Worm (Caenorhabditis elegans) whole organism, L2 larva: ENCODE data around the gene nol-56.
A peak's percentile ranks its signal among the peaks of the same experiment; 100 is the strongest.

Experiments
- C34F6.9 ChIP-seq: fragments of 150-350 bp; optimal IDR thresholded peaks from 2 replicates; lab custom pipeline; 2014; ENCODE audit warnings: missing biosample characterization, missing genetic modification characterization
- F13H6.1 ChIP-seq: sonication (generic microtip); optimal IDR thresholded peaks from 2 replicates; lab custom pipeline; 2016; ENCODE audit warnings: missing genetic modification characterization, missing compliant biosample characterization
- R02D3.7 ChIP-seq: fragments of 150-350 bp; optimal IDR thresholded peaks from 2 replicates; lab custom pipeline; 2014; ENCODE audit warnings: missing biosample characterization, missing genetic modification characterization
- Y55F3AM.14 ChIP-seq: fragments of 200-800 bp; sonication (Bioruptor generic); optimal IDR thresholded peaks from 2 replicates; lab custom pipeline; 2018; ENCODE audit warnings: mild to moderate bottlenecking, missing genetic modification characterization, missing compliant biosample characterization
- ZK546.5 ChIP-seq: sonication (generic microtip); optimal IDR thresholded peaks from 2 replicates; lab custom pipeline; 2017; ENCODE audit warnings: missing biosample characterization, missing genetic modification characterization
- alr-1 ChIP-seq: fragments of 150-350 bp; optimal IDR thresholded peaks from 2 replicates; lab custom pipeline; 2014; ENCODE audit warnings: missing biosample characterization, missing genetic modification characterization
- aly-2 ChIP-seq: fragments of 150-350 bp; optimal IDR thresholded peaks from 2 replicates; lab custom pipeline; 2014; ENCODE audit warnings: missing biosample characterization, missing genetic modification characterization
- ama-1 ChIP-seq: fragments of 150-350 bp; optimal IDR thresholded peaks from 2 replicates; lab custom pipeline; 2018; ENCODE audit warnings: inconsistent platforms
- blmp-1 ChIP-seq: sonication (generic microtip); optimal IDR thresholded peaks from 2 replicates; lab custom pipeline; 2017; ENCODE audit warnings: missing genetic modification characterization, mild to moderate bottlenecking, missing compliant biosample characterization, antibody characterized with exemption, moderate library complexity; ENCODE audit not compliant: insufficient read depth
- ceh-16 ChIP-seq: fragments of 150-350 bp; optimal IDR thresholded peaks from 2 replicates; lab custom pipeline; 2014; ENCODE audit warnings: missing biosample characterization, missing genetic modification characterization
- dmd-4 ChIP-seq: sonication (generic microtip); optimal IDR thresholded peaks from 2 replicates; lab custom pipeline; 2017; ENCODE audit warnings: missing biosample characterization, missing genetic modification characterization
- egl-27 ChIP-seq: sonication (generic microtip); optimal IDR thresholded peaks from 3 replicates; lab custom pipeline; 2017; ENCODE audit warnings: missing biosample characterization, missing genetic modification reagents, missing genetic modification characterization
- elt-1 ChIP-seq: fragments of 150-350 bp; optimal IDR thresholded peaks from 2 replicates; lab custom pipeline; 2014; ENCODE audit warnings: missing biosample characterization, missing genetic modification characterization
- elt-3 ChIP-seq: sonication (generic microtip); optimal IDR thresholded peaks from 2 replicates; lab custom pipeline; 2017; ENCODE audit warnings: missing biosample characterization, missing genetic modification characterization
- fos-1 ChIP-seq: fragments of 150-350 bp; optimal IDR thresholded peaks from 2 replicates; lab custom pipeline; 2014; ENCODE audit warnings: missing biosample characterization, missing genetic modification characterization
- gmeb-1 ChIP-seq: fragments of 150-350 bp; optimal IDR thresholded peaks from 2 replicates; lab custom pipeline; 2014; ENCODE audit warnings: missing biosample characterization, missing genetic modification characterization
- lin-13 ChIP-seq: fragments of 150-350 bp; optimal IDR thresholded peaks from 2 replicates; lab custom pipeline; 2014; ENCODE audit warnings: missing biosample characterization, missing genetic modification reagents, missing genetic modification characterization
- lsy-2 ChIP-seq, 2 experiments: fragments of 150-350 bp in 1 of 2; sonication (generic microtip) in 1 of 2; optimal IDR thresholded peaks; 2 replicates each; lab custom pipeline; 2014 to 2017; ENCODE audit warnings: missing biosample characterization in 2 of 2, missing genetic modification characterization in 2 of 2
- mab-5 ChIP-seq: fragments of 150-350 bp; optimal IDR thresholded peaks from 2 replicates; lab custom pipeline; 2014; ENCODE audit warnings: missing biosample characterization, missing genetic modification characterization
- mdl-1 ChIP-seq, 2 experiments: fragments of 150-350 bp in 1 of 2; sonication (generic microtip) in 1 of 2; optimal IDR thresholded peaks; 2 replicates each; lab custom pipeline; 2017; ENCODE audit warnings: missing biosample characterization in 2 of 2, missing genetic modification characterization in 2 of 2
- nhr-10 ChIP-seq: sonication (generic microtip); optimal IDR thresholded peaks from 2 replicates; lab custom pipeline; 2017; ENCODE audit warnings: missing biosample characterization, missing genetic modification characterization
- nhr-11 ChIP-seq: fragments of 150-350 bp; optimal IDR thresholded peaks from 2 replicates; lab custom pipeline; 2014; ENCODE audit warnings: missing biosample characterization, missing genetic modification characterization
- nhr-12 ChIP-seq: fragments of 150-350 bp; optimal IDR thresholded peaks from 2 replicates; lab custom pipeline; 2014; ENCODE audit warnings: missing biosample characterization, missing genetic modification characterization
- nhr-129 ChIP-seq: fragments of 150-350 bp; optimal IDR thresholded peaks from 2 replicates; lab custom pipeline; 2014; ENCODE audit warnings: missing biosample characterization, missing genetic modification characterization
- nhr-21 ChIP-seq: fragments of 150-350 bp; optimal IDR thresholded peaks from 2 replicates; lab custom pipeline; 2014; ENCODE audit warnings: missing biosample characterization, missing genetic modification characterization
- nhr-23 ChIP-seq: fragments of 150-350 bp; optimal IDR thresholded peaks from 2 replicates; lab custom pipeline; 2014; ENCODE audit warnings: missing biosample characterization, missing genetic modification reagents, missing genetic modification characterization
- nhr-25 ChIP-seq: fragments of 150-350 bp; sonication (generic microtip); optimal IDR thresholded peaks from 3 replicates; lab custom pipeline; 2014; ENCODE audit warnings: missing biosample characterization, missing genetic modification characterization
- nhr-6 ChIP-seq: fragments of 150-350 bp; optimal IDR thresholded peaks from 2 replicates; lab custom pipeline; 2014; ENCODE audit warnings: missing biosample characterization, missing genetic modification characterization
- nhr-77 ChIP-seq: fragments of 150-350 bp; optimal IDR thresholded peaks from 2 replicates; lab custom pipeline; 2014; ENCODE audit warnings: missing biosample characterization, missing genetic modification characterization
- peb-1 ChIP-seq: fragments of 150-350 bp; optimal IDR thresholded peaks from 2 replicates; lab custom pipeline; 2014; ENCODE audit warnings: missing biosample characterization, missing genetic modification characterization
- sem-4 ChIP-seq: fragments of 150-350 bp; optimal IDR thresholded peaks from 2 replicates; lab custom pipeline; 2014; ENCODE audit warnings: missing biosample characterization, missing genetic modification reagents, missing genetic modification characterization
- skn-1 ChIP-seq: sonication (generic microtip); optimal IDR thresholded peaks from 2 replicates; lab custom pipeline; 2017; ENCODE audit warnings: missing biosample characterization, missing genetic modification characterization
- sma-3 ChIP-seq: sonication (generic microtip); optimal IDR thresholded peaks from 2 replicates; lab custom pipeline; 2016; ENCODE audit warnings: missing genetic modification reagents, missing genetic modification characterization, missing compliant biosample characterization
- sma-9 ChIP-seq, 2 experiments: fragments of 150-350 bp in 1 of 2; sonication (generic microtip) in 1 of 2; optimal IDR thresholded peaks; 2 replicates each; lab custom pipeline; 2014 to 2016; ENCODE audit warnings: missing genetic modification characterization in 2 of 2, mild to moderate bottlenecking in 1 of 2, missing biosample characterization in 1 of 2, missing compliant biosample characterization in 1 of 2, missing genetic modification reagents in 1 of 2, moderate library complexity in 1 of 2
- snpc-4 ChIP-seq: fragments of 150-350 bp; optimal IDR thresholded peaks from 2 replicates; lab custom pipeline; 2014; ENCODE audit warnings: missing biosample characterization, missing genetic modification characterization
- unc-39 ChIP-seq: fragments of 150-350 bp; optimal IDR thresholded peaks from 2 replicates; lab custom pipeline; 2014; ENCODE audit warnings: missing biosample characterization, missing genetic modification characterization
- unc-55 ChIP-seq: fragments of 150-350 bp; sonication (generic microtip); optimal IDR thresholded peaks from 3 replicates; lab custom pipeline; 2014; ENCODE audit warnings: missing biosample characterization, missing genetic modification reagents, missing genetic modification characterization
- zag-1 ChIP-seq: fragments of 150-350 bp; optimal IDR thresholded peaks from 2 replicates; lab custom pipeline; 2014; ENCODE audit warnings: missing biosample characterization, missing genetic modification characterization
- ztf-1 ChIP-seq: fragments of 200-800 bp; sonication (Bioruptor generic); conservative IDR thresholded peaks from 2 replicates; pipeline ENCODE4 v1.3.6; 2022; ENCODE audit warnings: missing genetic modification characterization, missing compliant biosample characterization
- ztf-11 ChIP-seq: sonication (generic microtip); optimal IDR thresholded peaks from 2 replicates; lab custom pipeline; 2017; ENCODE audit warnings: missing biosample characterization, missing genetic modification characterization
- ztf-4 ChIP-seq: fragments of 150-350 bp; optimal IDR thresholded peaks from 2 replicates; lab custom pipeline; 2014; ENCODE audit warnings: missing biosample characterization, missing genetic modification characterization

The nol-56 gene

DNA sequence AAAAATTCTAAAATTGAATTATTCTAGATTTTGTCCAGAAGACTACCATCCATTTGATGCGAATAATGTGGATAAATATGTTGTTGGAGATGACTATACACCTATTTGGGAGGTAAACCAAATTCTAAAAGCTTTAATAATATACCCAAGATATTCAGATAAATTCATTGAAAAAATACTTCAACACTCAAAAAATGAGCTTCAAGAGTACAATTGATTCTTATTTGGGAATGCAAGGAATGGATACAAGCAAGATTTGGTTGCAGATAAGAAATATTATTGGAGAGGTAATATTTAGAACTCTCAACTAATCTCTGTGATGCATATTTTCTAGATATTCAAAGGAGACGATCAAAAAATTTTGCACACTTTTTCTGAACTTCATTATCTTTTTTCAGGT, 7.4 kb upstream of the nol-56 start:
- TF ChIP-seq F13H6.1 (no peak), lsy-2 (tag; optimal IDR thresholded peaks at IDR 0.05; lab: Kevin White, UChicago) (no peak), nhr-129 (tag; lab: Kevin White, UChicago) (no peak), ztf-11 (tag; lab: Kevin White, UChicago) (no peak), ama-1 (lab: Kevin White, UChicago) (no peak), ZK546.5 (tag; lab: Kevin White, UChicago) (no peak), unc-39 (no peak), nhr-10 (tag; lab: Kevin White, UChicago) (no peak), R02D3.7 (tag; lab: Kevin White, UChicago) (no peak), mdl-1 (tag; optimal IDR thresholded peaks at IDR 0.05; lab: Kevin White, UChicago) (no peak), lin-13 (GFP tag; lab: Kevin White, UChicago) (no peak), gmeb-1 (tag; lab: Kevin White, UChicago) (no peak), nhr-21 (tag; lab: Kevin White, UChicago) (no peak), alr-1 (tag; lab: Kevin White, UChicago) (no peak), nhr-23 (no peak), nhr-6 (no peak)

DNA sequence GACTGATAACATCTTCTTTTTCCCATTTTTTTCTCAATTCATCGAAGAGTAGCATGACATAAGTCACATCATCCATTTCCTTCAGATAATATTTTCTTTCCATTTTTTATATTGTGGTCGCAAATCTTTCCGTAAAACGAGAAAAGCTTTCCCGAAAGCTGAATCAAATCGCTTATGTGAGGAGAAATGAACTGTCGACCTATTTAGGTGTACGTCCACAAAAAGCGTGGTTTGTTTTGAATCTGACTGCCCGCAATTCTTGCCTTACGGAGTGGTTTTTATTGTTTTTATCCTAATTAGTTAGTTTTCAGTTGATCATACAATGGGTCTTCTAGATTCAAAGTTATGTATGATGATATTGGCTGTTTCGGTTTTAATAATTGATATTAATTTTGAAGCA, 5.5 kb upstream of the nol-56 start, which contains the start of gene ttll-15:
Gene ttll-15, plus strand, starts transcription at position 301 of the 400 bp plus-strand sequence.
- no peak for TF ChIP-seq nhr-21 (tag; lab: Kevin White, UChicago)
- no peak for TF ChIP-seq nhr-129 (tag; lab: Kevin White, UChicago)
- no peak for TF ChIP-seq gmeb-1 (tag; lab: Kevin White, UChicago)
- no peak for TF ChIP-seq ztf-1 (GFP tag; lab: Robert Waterston, UW)
- no peak for TF ChIP-seq blmp-1 (tag; lab: Kevin White, UChicago)
- no peak for TF ChIP-seq snpc-4 (tag; lab: Kevin White, UChicago)
- no peak for TF ChIP-seq skn-1
- TF ChIP-seq nhr-25 (tag; lab: Kevin White, UChicago) = no peak
- no peak for TF ChIP-seq ZK546.5 (tag; lab: Kevin White, UChicago)
- no peak for TF ChIP-seq dmd-4

DNA sequence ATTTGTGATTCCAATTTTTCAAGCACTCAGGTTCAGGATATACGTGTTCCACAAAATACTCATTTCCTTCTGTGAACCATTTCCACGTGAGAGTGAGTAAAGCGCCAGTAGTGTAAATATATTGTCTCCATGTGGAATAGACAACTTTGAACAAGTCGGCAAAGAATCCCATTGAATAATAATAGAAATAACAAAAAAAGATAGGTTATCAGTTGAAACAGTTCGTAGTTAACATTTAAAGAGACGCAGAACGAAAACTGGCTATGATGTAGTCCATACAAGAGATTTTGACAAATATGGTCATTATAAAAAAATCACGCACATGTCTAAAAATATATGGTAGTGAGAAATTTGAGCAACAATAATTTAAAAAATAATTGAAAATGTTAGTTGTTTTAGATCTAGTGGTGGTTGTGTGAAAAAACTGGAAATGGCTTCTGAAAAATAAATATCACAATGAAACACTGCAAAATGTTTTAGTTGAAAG, 4.7 kb upstream of the nol-56 start, which contains the start of gene ceeh-2:
Gene ceeh-2, minus strand, starts transcription at position 437 of the 487 bp plus-strand sequence.
- TF ChIP-seq fos-1 (tag; lab: Kevin White, UChicago) = peak; percentile 6
- TF ChIP-seq nhr-23 = no peak
- peak; percentile 17 for TF ChIP-seq sma-9 (GFP tag; optimal IDR thresholded peaks at IDR 0.05; lab: Kevin White, UChicago)
- no peak for TF ChIP-seq sma-9 (tag; optimal IDR thresholded peaks at IDR 0.05; lab: Kevin White, UChicago)
- TF ChIP-seq aly-2 (tag; lab: Kevin White, UChicago) = no peak
- TF ChIP-seq nhr-6 = no peak
- TF ChIP-seq nhr-10 (tag; lab: Kevin White, UChicago) = no peak

DNA sequence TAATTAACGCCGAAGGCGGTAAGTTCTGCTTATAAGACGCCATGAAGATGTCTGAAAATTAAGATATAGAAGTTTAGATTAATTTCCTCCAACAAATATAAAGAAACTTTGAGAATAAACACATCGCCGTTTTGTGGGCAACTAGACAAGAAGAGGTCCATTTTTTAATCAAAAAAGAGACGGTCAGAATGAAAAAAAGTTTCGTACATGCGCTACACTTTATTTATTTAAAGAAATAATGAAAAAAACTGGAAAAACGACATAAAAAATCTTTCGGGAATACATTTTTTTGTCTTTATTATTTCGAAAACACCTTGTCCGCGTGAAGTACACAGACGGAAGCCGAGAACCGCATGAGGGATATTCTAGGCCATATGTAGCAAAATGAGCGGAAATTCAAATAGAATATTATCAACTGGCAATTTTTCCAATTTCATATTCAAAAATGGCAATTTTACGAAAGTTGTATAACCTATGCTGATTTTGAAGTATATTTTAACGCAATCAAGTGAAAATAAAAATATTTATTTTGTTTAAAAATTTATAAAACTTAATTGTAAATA, 3.1 kb upstream of the nol-56 start, which contains the start of gene sluh-7:
Gene sluh-7, minus strand, starts transcription at position 51 of the 563 bp plus-strand sequence.
- TF ChIP-seq alr-1 (tag; lab: Kevin White, UChicago) (no peak), sem-4 (peak; percentile 64), aly-2 (tag; lab: Kevin White, UChicago) (no peak), ztf-1 (GFP tag; lab: Robert Waterston, UW) (no peak), dmd-4 (no peak), mdl-1 (tag; optimal IDR thresholded peaks at IDR 0.05; lab: Kevin White, UChicago) (no peak), egl-27 (tag; lab: Kevin White, UChicago) (peak; percentile 18), fos-1 (tag; lab: Kevin White, UChicago) (peak; percentile 16), peb-1 (tag; lab: Kevin White, UChicago) (no peak), sma-9 (GFP tag; optimal IDR thresholded peaks at IDR 0.05; lab: Kevin White, UChicago) (peak; percentile 92), sma-9 (tag; optimal IDR thresholded peaks at IDR 0.05; lab: Kevin White, UChicago) (no peak), nhr-21 (tag; lab: Kevin White, UChicago) (peak; percentile 68), ZK546.5 (tag; lab: Kevin White, UChicago) (no peak), nhr-10 (tag; lab: Kevin White, UChicago) (no peak), lsy-2 (tag; optimal IDR thresholded peaks at IDR 0.05; lab: Kevin White, UChicago) (peak; percentile 67 to 90), gmeb-1 (tag; lab: Kevin White, UChicago) (peak; percentile 94), nhr-12 (no peak), ztf-11 (tag; lab: Kevin White, UChicago) (no peak), ztf-4 (tag; lab: Kevin White, UChicago) (no peak), ama-1 (lab: Kevin White, UChicago) (no peak), unc-39 (no peak), unc-55 (peak; percentile 89), nhr-6 (peak; percentile 65), ceh-16 (peak; percentile 16), elt-3 (tag; lab: Kevin White, UChicago) (no peak), elt-1 (tag; lab: Kevin White, UChicago) (no peak), mab-5 (peak; percentile 5), blmp-1 (tag; lab: Kevin White, UChicago) (no peak), nhr-77 (tag; lab: Kevin White, UChicago) (no peak), snpc-4 (tag; lab: Kevin White, UChicago) (peak; percentile 69), skn-1 (no peak), sma-3 (GFP tag; lab: Kevin White, UChicago) (peak; percentile 84), nhr-23 (no peak), Y55F3AM.14 (GFP tag; lab: Kevin White, UChicago) (no peak), zag-1 (tag; lab: Kevin White, UChicago) (no peak), nhr-11 (tag; lab: Kevin White, UChicago) (no peak), C34F6.9 (tag; lab: Kevin White, UChicago) (peak; percentile 87), F13H6.1 (peak; percentile 82), nhr-25 (tag; lab: Kevin White, UChicago) (peak; percentile 84)
